Worm (Caenorhabditis elegans) whole organism, L1 larva: ENCODE measurements around the gene T02G5.15.
"Not testable (repeated sequence)": the region's sequence is repeated elsewhere in the genome, so short reads cannot be mapped to it uniquely, and the experiment has no call there.

Experiments
- C16A3.4 ChIP-seq: fragments of 150-350 bp; optimal IDR thresholded peaks from 2 replicates; lab custom pipeline; 2014; ENCODE audit warnings: missing biosample characterization, missing genetic modification characterization
- C34B4.2 ChIP-seq: sonication (generic microtip); optimal IDR thresholded peaks from 2 replicates; lab custom pipeline; 2017; ENCODE audit warnings: mild to moderate bottlenecking, missing genetic modification characterization, missing compliant biosample characterization
- F16B12.6 ChIP-seq: fragments of 150-350 bp; optimal IDR thresholded peaks from 2 replicates; lab custom pipeline; 2014; ENCODE audit warnings: missing biosample characterization, missing genetic modification characterization
- aly-2 ChIP-seq: fragments of 150-350 bp; optimal IDR thresholded peaks from 2 replicates; lab custom pipeline; 2014; ENCODE audit warnings: missing biosample characterization, missing genetic modification characterization
- ceh-63 ChIP-seq: fragments of 200-800 bp; sonication (Bioruptor generic); optimal IDR thresholded peaks from 2 replicates; lab custom pipeline; 2018; ENCODE audit warnings: mild to moderate bottlenecking, missing genetic modification characterization, missing compliant biosample characterization
- ceh-8 ChIP-seq: fragments of 200-800 bp; sonication (Bioruptor generic); optimal IDR thresholded peaks from 2 replicates; lab custom pipeline; 2018; ENCODE audit warnings: mild to moderate bottlenecking, missing genetic modification characterization, moderate library complexity, missing compliant biosample characterization
- ceh-82 ChIP-seq, 3 experiments: fragments of 150-350 bp in 1 of 3; sonication (generic microtip) in 2 of 3; optimal IDR thresholded peaks; 2 replicates each; lab custom pipeline; 2014 to 2017; ENCODE audit warnings: missing biosample characterization in 3 of 3, missing genetic modification characterization in 3 of 3
- ces-1 ChIP-seq: fragments of 150-350 bp; optimal IDR thresholded peaks from 2 replicates; lab custom pipeline; 2014; ENCODE audit warnings: missing biosample characterization, missing genetic modification reagents, missing genetic modification characterization
- dpl-1 ChIP-seq, 3 experiments: fragments of 150-350 bp in 2 of 3; sonication (generic microtip) in 1 of 3; optimal IDR thresholded peaks; 2 replicates each; lab custom pipeline; 2014 to 2017; ENCODE audit warnings: missing biosample characterization in 3 of 3, missing genetic modification characterization in 3 of 3, missing genetic modification reagents in 3 of 3
- dsc-1 ChIP-seq: sonication (generic microtip); optimal IDR thresholded peaks from 2 replicates; lab custom pipeline; 2016; ENCODE audit warnings: mild to moderate bottlenecking, missing genetic modification characterization, missing compliant biosample characterization
- efl-1 ChIP-seq, 4 experiments: fragments of 150-350 bp; optimal IDR thresholded peaks in 3 of 4; peaks in 1 of 4; 1 replicate in 1 of 4; 2 replicates in 3 of 4; lab custom pipeline; 2014; ENCODE audit warnings: missing biosample characterization in 2 of 4, missing genetic modification characterization in 2 of 4, missing genetic modification reagents in 2 of 4
- elt-3 ChIP-seq, 6 experiments: fragments of 150-350 bp in 1 of 6; sonication (generic microtip); optimal IDR thresholded peaks; 2 replicates each; lab custom pipeline; 2017 to 2018; ENCODE audit warnings: missing biosample characterization in 6 of 6, missing genetic modification characterization in 6 of 6, inconsistent platforms in 1 of 6
- fkh-8 ChIP-seq: sonication (generic microtip); optimal IDR thresholded peaks from 2 replicates; lab custom pipeline; 2016; ENCODE audit warnings: mild to moderate bottlenecking, missing genetic modification characterization, missing compliant biosample characterization
- grh-1 ChIP-seq: fragments of 200-800 bp; sonication (Bioruptor generic); IDR thresholded peaks from 2 replicates; pipeline ENCODE4 v1.3.6; 2022; ENCODE audit warnings: missing genetic modification reagents, missing genetic modification characterization, missing compliant biosample characterization
- hpl-2 ChIP-seq: fragments of 150-350 bp; optimal IDR thresholded peaks from 2 replicates; lab custom pipeline; 2014; ENCODE audit warnings: missing biosample characterization, missing genetic modification reagents, missing genetic modification characterization
- lin-13 ChIP-seq: fragments of 150-350 bp; optimal IDR thresholded peaks from 2 replicates; lab custom pipeline; 2014; ENCODE audit warnings: missing biosample characterization, missing genetic modification reagents, missing genetic modification characterization
- lin-14 ChIP-seq: fragments of 200-800 bp; sonication (Bioruptor generic); optimal IDR thresholded peaks from 2 replicates; lab custom pipeline; 2018; ENCODE audit warnings: mild to moderate bottlenecking, missing genetic modification characterization, moderate library complexity, missing compliant biosample characterization
- lin-15B ChIP-seq: fragments of 150-350 bp; sonication (generic microtip); optimal IDR thresholded peaks from 3 replicates; lab custom pipeline; 2014; ENCODE audit warnings: missing biosample characterization, missing genetic modification characterization
- lin-35 ChIP-seq, 2 experiments: fragments of 150-350 bp; optimal IDR thresholded peaks; 2 replicates each; lab custom pipeline; 2014; ENCODE audit warnings: missing biosample characterization in 2 of 2, missing genetic modification characterization in 2 of 2, missing genetic modification reagents in 2 of 2
- lsy-2 ChIP-seq, 2 experiments: fragments of 150-350 bp; optimal IDR thresholded peaks; 2 replicates each; lab custom pipeline; 2014; ENCODE audit warnings: missing biosample characterization in 2 of 2, missing genetic modification characterization in 2 of 2
- mab-9 ChIP-seq: fragments of 200-800 bp; sonication (Bioruptor generic); IDR thresholded peaks from 2 replicates; pipeline ENCODE4 v1.3.6; 2022; ENCODE audit warnings: missing genetic modification reagents, missing genetic modification characterization, missing compliant biosample characterization
- mep-1 ChIP-seq: fragments of 150-350 bp; optimal IDR thresholded peaks from 2 replicates; lab custom pipeline; 2014; ENCODE audit warnings: missing biosample characterization, missing genetic modification characterization
- nhr-11 ChIP-seq: fragments of 150-350 bp; optimal IDR thresholded peaks from 2 replicates; lab custom pipeline; 2014; ENCODE audit warnings: missing biosample characterization, missing genetic modification characterization
- nhr-19 ChIP-seq: fragments of 200-800 bp; sonication (Bioruptor generic); conservative IDR thresholded peaks from 2 replicates; pipeline ENCODE4 v1.3.6; 2022; ENCODE audit warnings: missing genetic modification characterization, missing compliant biosample characterization
- nhr-20 ChIP-seq: sonication (generic microtip); optimal IDR thresholded peaks from 2 replicates; lab custom pipeline; 2016; ENCODE audit warnings: mild to moderate bottlenecking, missing genetic modification characterization, missing compliant biosample characterization
- nhr-47 ChIP-seq: sonication (generic microtip); optimal IDR thresholded peaks from 2 replicates; lab custom pipeline; 2016; ENCODE audit warnings: mild to moderate bottlenecking, missing genetic modification characterization, moderate library complexity, missing compliant biosample characterization
- nhr-71 ChIP-seq: sonication (generic microtip); optimal IDR thresholded peaks from 2 replicates; lab custom pipeline; 2016; ENCODE audit warnings: mild to moderate bottlenecking, missing genetic modification characterization, moderate library complexity, missing compliant biosample characterization
- nhr-85 ChIP-seq: sonication (generic microtip); peaks from one replicate; lab custom pipeline; 2016; ENCODE audit warnings: missing genetic modification characterization, inconsistent platforms, missing compliant biosample characterization
- nhr-90 ChIP-seq: sonication (generic microtip); optimal IDR thresholded peaks from 2 replicates; lab custom pipeline; 2016; ENCODE audit warnings: mild to moderate bottlenecking, missing genetic modification characterization, missing compliant biosample characterization; ENCODE audit not compliant: poor library complexity
- pax-3 ChIP-seq: fragments of 200-800 bp; sonication (Bioruptor generic); optimal IDR thresholded peaks from 2 replicates; lab custom pipeline; 2018; ENCODE audit warnings: mild to moderate bottlenecking, missing genetic modification characterization, moderate library complexity, missing compliant biosample characterization
- skn-1 ChIP-seq: fragments of 150-350 bp; optimal IDR thresholded peaks from 2 replicates; lab custom pipeline; 2014; ENCODE audit warnings: missing biosample characterization, missing genetic modification characterization
- snu-23 ChIP-seq: sonication (generic microtip); optimal IDR thresholded peaks from 2 replicates; lab custom pipeline; 2016; ENCODE audit warnings: missing genetic modification characterization, missing compliant biosample characterization
- sup-37 ChIP-seq: fragments of 200-800 bp; sonication (Bioruptor generic); optimal IDR thresholded peaks from 2 replicates; lab custom pipeline; 2018; ENCODE audit warnings: mild to moderate bottlenecking, missing genetic modification characterization, missing compliant biosample characterization
- swsn-7 ChIP-seq: sonication (generic microtip); optimal IDR thresholded peaks from 2 replicates; lab custom pipeline; 2016; ENCODE audit warnings: missing genetic modification characterization, missing compliant biosample characterization
- tbx-2 ChIP-seq: sonication (generic microtip); optimal IDR thresholded peaks from 2 replicates; lab custom pipeline; 2016; ENCODE audit warnings: missing genetic modification characterization, missing compliant biosample characterization
- unc-130 ChIP-seq: fragments of 150-350 bp; optimal IDR thresholded peaks from 2 replicates; lab custom pipeline; 2017; ENCODE audit warnings: missing biosample characterization, missing genetic modification characterization, inconsistent platforms
- xbp-1 ChIP-seq: sonication (generic microtip); optimal IDR thresholded peaks from 2 replicates; lab custom pipeline; 2016; ENCODE audit warnings: missing genetic modification characterization, missing compliant biosample characterization
- zag-1 ChIP-seq: fragments of 150-350 bp; optimal IDR thresholded peaks from 2 replicates; lab custom pipeline; 2014; ENCODE audit warnings: missing biosample characterization, missing genetic modification characterization

T02G5.15 gene

ce11 chrII:7084021-7084420, at the start of gene T02G5.15, which contains the start of gene T02G5.14:
TSS of gene T02G5.15 (plus strand) at chrII:7084321.
TSS of gene T02G5.14 (plus strand) at chrII:7084321.
- TF ChIP-seq C34B4.2; mab-9; unc-130 (tag; lab: Kevin White, UChicago): not testable (repeated sequence)

- TF ChIP-seq ceh-82 (tag; optimal IDR thresholded peaks at IDR 0.05; lab: Kevin White, UChicago), result no peak
- TF ChIP-seq grh-1 (GFP tag; lab: Robert Waterston, UW), result no peak
- no peak for TF ChIP-seq ces-1 (GFP tag; lab: Kevin White, UChicago)
- no peak for TF ChIP-seq nhr-19 (GFP tag; lab: Robert Waterston, UW)
- no peak for TF ChIP-seq ceh-63 (GFP tag; lab: Kevin White, UChicago)
- no peak for TF ChIP-seq pax-3 (tag; lab: Kevin White, UChicago)
- TF ChIP-seq lin-13, result no peak
- TF ChIP-seq mep-1, result no peak
Observed at ce11 chrII:7037659-7038342, 46.3 kb upstream of the T02G5.15 start, which contains the start of gene cin-4. TSS of gene cin-4 (plus strand) at chrII:7038292.

DNA sequence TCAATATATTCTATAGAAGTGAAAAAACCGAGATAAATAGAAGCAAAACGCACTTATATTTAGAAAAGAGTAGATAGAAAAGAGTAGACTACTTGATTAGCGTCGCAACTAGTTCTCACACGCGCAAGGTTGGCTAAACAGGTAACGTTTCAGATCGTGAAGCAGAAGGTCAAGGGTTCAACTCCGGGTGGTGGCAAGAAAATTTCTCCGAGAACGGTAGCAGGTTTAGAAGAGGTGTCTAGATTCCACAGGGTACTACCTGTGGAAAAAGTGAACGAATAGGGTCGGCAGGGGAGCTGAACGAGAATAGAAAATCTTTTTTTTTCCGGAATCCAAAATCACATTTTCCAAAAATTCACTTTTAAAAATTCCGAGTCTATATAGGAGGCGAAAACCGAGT, 42.0 kb upstream of the T02G5.15 start:
- peak; percentile 57 for TF ChIP-seq nhr-19 (GFP tag; lab: Robert Waterston, UW)
- peak; percentile 29 for TF ChIP-seq nhr-47 (tag; lab: Kevin White, UChicago)
- peak; percentile 32 for TF ChIP-seq nhr-90 (tag; lab: Kevin White, UChicago)
- TF ChIP-seq grh-1 (GFP tag; lab: Robert Waterston, UW), result 0 out of 2 replicates have a peak, but pooled peaks have one; percentile 9

DNA sequence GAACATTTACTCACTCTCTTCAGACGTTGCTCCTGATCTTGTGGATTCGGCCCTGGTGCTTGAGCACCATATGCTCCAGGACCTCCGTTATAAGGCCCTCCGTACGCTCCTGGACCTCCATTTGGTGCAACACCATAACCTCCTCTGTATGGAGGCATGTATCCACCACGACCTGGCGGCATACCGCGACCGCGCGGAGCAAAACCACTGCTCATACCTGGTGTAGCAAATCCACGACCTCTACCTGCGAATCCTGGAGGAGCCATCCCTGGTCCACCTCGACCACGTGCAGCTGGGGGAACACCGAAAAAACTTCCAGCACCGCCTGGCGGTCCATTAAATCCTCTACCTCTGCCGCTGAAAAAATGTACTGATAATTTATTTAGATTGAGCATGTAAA, 34.7 kb upstream of the T02G5.15 start:
- no peak for TF ChIP-seq nhr-71 (tag; lab: Kevin White, UChicago)
- TF ChIP-seq efl-1 (optimal IDR thresholded peaks at IDR 0.05; lab: Kevin White, UChicago), result no peak
- peak in 1 of 2 experiments; percentile 59 for TF ChIP-seq efl-1 (GFP tag; optimal IDR thresholded peaks at IDR 0.05 in 1 of 2; lab: Kevin White, UChicago)
- TF ChIP-seq pax-3 (tag; lab: Kevin White, UChicago), result no peak
- TF ChIP-seq, all 84 proteins: peak for 1

DNA sequence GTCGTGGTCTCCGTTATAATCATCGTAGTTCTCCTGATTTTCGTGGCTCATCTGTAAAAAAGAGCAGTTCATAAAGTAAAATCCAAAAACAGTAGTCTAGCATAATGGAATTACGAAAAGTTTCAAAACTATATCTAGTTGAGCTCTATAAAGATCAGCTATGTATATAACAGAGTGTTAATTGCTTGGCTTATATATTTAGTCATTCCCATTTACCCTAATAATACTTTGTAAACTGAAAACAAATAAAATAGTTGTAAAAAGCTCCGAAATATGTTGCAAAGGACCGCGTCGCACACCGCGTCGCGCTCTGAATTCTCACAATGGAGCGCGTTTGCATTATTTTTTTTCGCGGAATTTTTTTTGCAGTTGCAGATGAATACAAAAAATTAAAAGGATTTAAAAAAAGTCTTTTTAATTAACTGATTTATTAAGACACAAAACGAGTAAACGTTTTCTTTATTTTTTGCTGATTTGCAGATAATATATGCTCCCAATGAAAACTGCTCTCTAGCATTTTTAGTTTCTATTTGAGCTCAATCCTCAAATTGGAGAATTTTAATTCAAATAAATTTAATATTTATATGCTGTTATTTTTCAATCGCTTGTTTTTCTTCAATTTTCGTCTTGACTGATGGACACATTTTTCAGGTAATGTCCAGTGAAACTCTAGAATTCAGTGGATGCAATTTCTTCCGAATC, 33.9 kb upstream of the T02G5.15 start, which contains the start of the genes tcer-1 and ZK1127.5:
Gene tcer-1, minus strand, starts transcription at position 51 of the 702 bp plus-strand sequence.
Gene ZK1127.5, plus strand, starts transcription at position 652 of the 702 bp plus-strand sequence.
- peak; percentile 50 for TF ChIP-seq nhr-71 (tag; lab: Kevin White, UChicago)
- peak; percentile 58 for TF ChIP-seq nhr-20 (tag; lab: Kevin White, UChicago)
- TF ChIP-seq swsn-7 (tag; lab: Kevin White, UChicago), result peak; percentile 54
- peak; percentile 55 for TF ChIP-seq lin-14 (GFP tag; lab: Kevin White, UChicago)
- TF ChIP-seq elt-3 (tag; optimal IDR thresholded peaks at IDR 0.05; lab: Kevin White, UChicago), result peak in 1 of 6 experiments; percentile 38
- no peak for TF ChIP-seq zag-1
- TF ChIP-seq hpl-2 (GFP tag; lab: Kevin White, UChicago), result no peak
- no peak for TF ChIP-seq sup-37 (GFP tag; lab: Kevin White, UChicago)
- peak; percentile 78 for TF ChIP-seq mep-1
- peak; percentile 40 for TF ChIP-seq tbx-2
- TF ChIP-seq nhr-47 (tag; lab: Kevin White, UChicago), result peak; percentile 56
- TF ChIP-seq fkh-8 (tag; lab: Kevin White, UChicago), result peak; percentile 41
- TF ChIP-seq lin-35 (GFP tag; optimal IDR thresholded peaks at IDR 0.05; lab: Kevin White, UChicago), result peak; percentile 58 to 82
- TF ChIP-seq nhr-85 (tag; lab: Kevin White, UChicago), result peak; percentile 31
- no peak for TF ChIP-seq nhr-11 (tag; lab: Kevin White, UChicago)
- TF ChIP-seq xbp-1 (tag; lab: Kevin White, UChicago), result peak; percentile 42
- TF ChIP-seq C16A3.4 (tag; lab: Kevin White, UChicago), result peak; percentile 66
- TF ChIP-seq snu-23 (GFP tag; lab: Kevin White, UChicago), result peak; percentile 63
- TF ChIP-seq F16B12.6 (tag; lab: Kevin White, UChicago), result peak; percentile 27
- TF ChIP-seq skn-1 (tag; lab: Kevin White, UChicago), result peak; percentile 43
- TF ChIP-seq dsc-1 (tag; lab: Kevin White, UChicago), result peak; percentile 44
- TF ChIP-seq efl-1 (optimal IDR thresholded peaks at IDR 0.05; lab: Kevin White, UChicago), result peak; percentile 66 to 78
- peak; percentile 69 to 94 for TF ChIP-seq efl-1 (GFP tag; optimal IDR thresholded peaks at IDR 0.05 in 1 of 2; lab: Kevin White, UChicago)
- peak; percentile 60 to 83 for TF ChIP-seq lsy-2 (tag; optimal IDR thresholded peaks at IDR 0.05; lab: Kevin White, UChicago)
- peak; percentile 23 for TF ChIP-seq nhr-90 (tag; lab: Kevin White, UChicago)
- TF ChIP-seq ces-1 (GFP tag; lab: Kevin White, UChicago), result no peak
- TF ChIP-seq aly-2, result no peak
- no peak for TF ChIP-seq ceh-8 (GFP tag; lab: Kevin White, UChicago)
- peak; percentile 54 to 82 (median 59) for TF ChIP-seq dpl-1 (GFP tag; optimal IDR thresholded peaks at IDR 0.05; lab: Kevin White, UChicago)
- TF ChIP-seq nhr-19 (GFP tag; lab: Robert Waterston, UW), result peak; percentile 24; the same call in 1 of the 2 replicates
- peak; percentile 2 for TF ChIP-seq lin-13
- TF ChIP-seq lin-15B (tag; lab: Kevin White, UChicago), result peak; percentile 73
